Fruit fly (Drosophila melanogaster) whole organism, embryonic: ENCODE measurements around the gene Mdh1.

Experiments
- Ada2b ChIP-seq: fragments of 200-800 bp; sonication (Bioruptor generic); IDR thresholded peaks from 2 replicates; pipeline ENCODE4 v1.3.6; 2022; ENCODE audit warnings: missing biosample characterization, missing genetic modification characterization
- lola ChIP-seq, 3 experiments: fragments of >200 bp in 2 of 3; fragments of 200-800 bp in 1 of 3; sonication (Bioruptor generic) in 1 of 3; optimal IDR thresholded peaks; 2 replicates each; lab custom pipeline; 2017 to 2019; ENCODE audit warnings: missing biosample characterization in 3 of 3, missing genetic modification characterization in 3 of 3, mild to moderate bottlenecking in 1 of 3, moderate library complexity in 1 of 3

DNA sequence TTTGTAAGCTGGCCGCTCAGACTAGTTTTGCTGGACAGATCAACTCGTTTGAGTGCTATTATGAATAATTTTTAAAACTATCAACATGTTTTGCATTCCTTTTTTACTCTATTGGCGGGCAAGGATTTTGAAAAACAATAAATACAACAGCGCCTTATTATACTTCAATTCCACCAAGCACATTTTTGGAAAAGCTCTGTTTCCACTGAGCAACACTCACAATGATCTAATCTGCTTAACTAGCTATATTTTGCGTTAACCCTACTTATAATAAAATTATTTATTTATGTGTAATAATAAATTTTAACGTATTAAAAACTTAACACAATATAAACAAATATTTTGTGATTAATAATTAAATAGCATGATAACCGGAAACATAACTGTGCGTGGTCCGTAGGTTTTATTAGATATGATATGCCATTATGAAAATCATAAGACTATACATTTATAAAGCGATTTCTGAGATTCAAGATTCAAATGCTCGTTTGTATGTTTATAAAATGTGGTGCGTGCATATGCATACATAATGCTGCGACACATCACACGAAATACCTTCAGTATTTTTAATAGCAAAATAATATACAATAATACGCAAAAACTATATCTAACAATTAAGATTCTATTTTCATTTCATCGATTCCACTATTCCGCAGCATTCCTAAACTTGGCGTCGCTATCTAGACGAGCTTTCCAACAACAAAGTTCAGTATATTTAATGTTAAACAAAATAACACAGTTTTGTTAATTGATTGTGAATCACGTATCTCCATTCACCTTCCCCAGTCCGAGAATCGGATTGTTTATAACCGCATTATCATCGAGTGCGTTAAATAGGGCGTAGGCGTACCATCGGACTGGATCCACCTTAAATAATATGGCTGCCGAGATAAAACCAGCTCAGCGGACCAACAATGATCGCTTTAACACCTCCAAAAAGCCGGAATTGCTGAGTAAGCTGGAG, 26.8 kb upstream of the Mdh1 start, which contains the start of the genes pie and Wdfy2:
- peak in 2 of 3 experiments; percentile 14 to 94 for TF ChIP-seq lola (GFP tag; optimal IDR thresholded peaks at IDR 0.05; lab: Kevin White, UChicago)
- no peak for TF ChIP-seq Ada2b (GFP tag; lab: Robert Waterston, UW)
